Worm (Caenorhabditis elegans) whole organism, L4 larva: ENCODE measurements around the gene R05G6.5.

Source experiments
- daf-12 ChIP-seq: fragments of 150-350 bp; optimal IDR thresholded peaks from 2 replicates; lab custom pipeline; 2014; ENCODE audit warnings: missing biosample characterization, missing genetic modification reagents, missing genetic modification characterization
- zip-2 ChIP-seq: fragments of 150-350 bp; optimal IDR thresholded peaks from 2 replicates; lab custom pipeline; 2014; ENCODE audit warnings: missing biosample characterization, missing genetic modification characterization

ce11 chrIV:7477697-7478096 lies 30.5 kb upstream of the R05G6.5 start:
- no peak for TF ChIP-seq daf-12 (tag; lab: Kevin White, UChicago)
- no peak for TF ChIP-seq zip-2 (tag; lab: Kevin White, UChicago)
